Worm (Caenorhabditis elegans): ENCODE measurements around the gene F46G10.2.

The F46G10.2 gene

DNA sequence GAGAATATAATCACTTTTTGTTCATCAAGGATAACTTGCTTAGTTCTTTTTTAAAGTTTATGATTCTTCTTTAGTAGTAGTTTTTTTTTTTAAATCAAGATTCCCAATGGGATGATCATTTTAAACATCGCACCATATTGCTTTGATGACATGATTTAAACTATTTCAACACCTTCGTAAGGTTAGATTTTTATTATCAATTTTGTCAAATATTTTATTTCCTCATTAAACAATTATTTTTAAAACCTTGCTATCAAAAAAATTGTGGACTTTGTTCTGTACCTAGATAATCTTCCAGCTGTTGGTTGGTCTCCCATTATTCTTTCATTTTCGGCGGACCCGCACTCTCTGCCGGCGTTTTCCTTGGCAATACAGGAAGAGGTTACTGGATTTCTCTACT lies 8.6 kb downstream of the F46G10.2 start, which contains the start of gene sir-2.3:
Gene sir-2.3, plus strand, starts transcription at position 301 of the 400 bp plus-strand sequence.
- TF ChIP-seq ref-1 (GFP tag; conservative IDR thresholded peaks at IDR 0.05), result no peak
- no peak for TF ChIP-seq ztf-29 (GFP tag; IDR thresholded peaks at IDR 0.05)
- TF ChIP-seq tab-1 (GFP tag; IDR thresholded peaks at IDR 0.05), result no peak

DNA sequence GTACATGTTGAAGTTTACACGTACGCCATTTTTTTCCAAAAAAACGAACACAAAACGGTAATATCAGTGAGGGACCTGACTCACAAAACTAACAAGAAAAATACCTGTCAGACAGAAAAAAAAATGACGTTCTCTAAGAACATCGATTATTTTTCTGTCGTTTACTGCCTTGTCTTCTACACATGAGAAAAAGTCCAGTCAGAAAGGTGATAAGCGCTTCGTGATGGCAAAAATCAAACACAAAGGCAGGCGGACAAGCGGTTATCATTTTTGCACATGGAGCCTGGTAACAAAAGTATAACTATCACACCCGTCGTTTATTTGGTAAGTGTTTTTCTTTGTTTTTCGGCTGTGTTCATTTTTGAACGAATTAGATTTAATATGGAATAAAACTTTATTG lies 11.1 kb downstream of the F46G10.2 start, which contains the start of gene F46G10.4:
Gene F46G10.4, plus strand, starts transcription at position 212 of the 400 bp plus-strand sequence.
- TF ChIP-seq tab-1 (GFP tag; IDR thresholded peaks at IDR 0.05) (no peak), ztf-23 (GFP tag; IDR thresholded peaks at IDR 0.05) (no peak), ztf-29 (GFP tag; IDR thresholded peaks at IDR 0.05) (no peak), klf-2 (GFP tag; conservative IDR thresholded peaks at IDR 0.05) (no peak), T22C8.4 (GFP tag; IDR thresholded peaks at IDR 0.05) (no peak), med-1 (GFP tag; optimal IDR thresholded peaks at IDR 0.05; ENCODE audit: insufficient read depth) (no peak), cog-1 (tag; optimal IDR thresholded peaks at IDR 0.05) (no peak), flt-1 (GFP tag; IDR thresholded peaks at IDR 0.05) (no peak), ref-1 (GFP tag; conservative IDR thresholded peaks at IDR 0.05) (no peak)

ce11 chrX:13337000-13337399 lies 14.2 kb downstream of the F46G10.2 start:
- no peak for TF ChIP-seq ref-1 (GFP tag; conservative IDR thresholded peaks at IDR 0.05)
- no peak for TF ChIP-seq ztf-29 (GFP tag; IDR thresholded peaks at IDR 0.05)
- TF ChIP-seq cog-1 (tag; optimal IDR thresholded peaks at IDR 0.05), result no peak
- TF ChIP-seq T22C8.4 (GFP tag; IDR thresholded peaks at IDR 0.05), result no peak
- no peak for TF ChIP-seq med-1 (GFP tag; optimal IDR thresholded peaks at IDR 0.05; ENCODE audit: insufficient read depth)
- no peak for TF ChIP-seq flt-1 (GFP tag; IDR thresholded peaks at IDR 0.05)
- no peak for TF ChIP-seq ztf-23 (GFP tag; IDR thresholded peaks at IDR 0.05)
- no peak for TF ChIP-seq klf-2 (GFP tag; conservative IDR thresholded peaks at IDR 0.05)
- no peak for TF ChIP-seq tab-1 (GFP tag; IDR thresholded peaks at IDR 0.05)

ce11 chrX:13337728-13338127 lies 15.0 kb downstream of the F46G10.2 start, which contains the start of gene ptr-24:
ptr-24 (plus strand) TSS chrX:13338028.
- TF ChIP-seq ztf-23 (GFP tag; IDR thresholded peaks at IDR 0.05), result no peak
- no peak for TF ChIP-seq ref-1 (GFP tag; conservative IDR thresholded peaks at IDR 0.05)
- TF ChIP-seq T22C8.4 (GFP tag; IDR thresholded peaks at IDR 0.05), result no peak
- no peak for TF ChIP-seq tab-1 (GFP tag; IDR thresholded peaks at IDR 0.05)
- TF ChIP-seq klf-2 (GFP tag; conservative IDR thresholded peaks at IDR 0.05), result no peak
- TF ChIP-seq flt-1 (GFP tag; IDR thresholded peaks at IDR 0.05), result no peak
- TF ChIP-seq ztf-29 (GFP tag; IDR thresholded peaks at IDR 0.05), result no peak
- TF ChIP-seq cog-1 (tag; optimal IDR thresholded peaks at IDR 0.05), result no peak
- no peak for TF ChIP-seq med-1 (GFP tag; optimal IDR thresholded peaks at IDR 0.05; ENCODE audit: insufficient read depth)

- TF ChIP-seq ref-1 (GFP tag; conservative IDR thresholded peaks at IDR 0.05), result no peak
Measured at ce11 chrX:13339029-13339626, 16.4 kb downstream of the F46G10.2 start.

DNA sequence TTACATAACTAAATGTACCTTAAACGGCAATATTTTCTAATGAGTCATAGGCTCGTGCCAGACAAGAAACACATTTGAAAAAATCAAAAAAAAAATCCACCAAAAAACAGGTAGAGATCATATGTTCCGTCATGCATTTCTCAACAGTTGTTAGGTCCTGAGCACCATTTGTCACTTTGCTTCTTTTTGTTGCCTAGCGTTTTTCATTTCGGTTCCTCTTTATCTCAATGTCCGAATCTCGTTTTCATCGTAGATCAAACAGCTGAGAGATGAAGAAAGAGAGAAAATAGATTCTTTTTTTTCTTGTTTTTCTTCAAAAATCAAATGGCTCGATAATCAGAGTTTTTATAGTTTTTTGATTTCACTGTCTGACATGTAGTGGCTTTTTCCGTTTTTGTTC lies 18.2 kb downstream of the F46G10.2 start:
- TF ChIP-seq cog-1 (tag; optimal IDR thresholded peaks at IDR 0.05) (no peak), ref-1 (GFP tag; conservative IDR thresholded peaks at IDR 0.05) (no peak), T22C8.4 (GFP tag; IDR thresholded peaks at IDR 0.05) (no peak), flt-1 (GFP tag; IDR thresholded peaks at IDR 0.05) (no peak), ztf-23 (GFP tag; IDR thresholded peaks at IDR 0.05) (no peak), med-1 (GFP tag; optimal IDR thresholded peaks at IDR 0.05; ENCODE audit: insufficient read depth) (no peak), tab-1 (GFP tag; IDR thresholded peaks at IDR 0.05) (no peak), ztf-29 (GFP tag; IDR thresholded peaks at IDR 0.05) (no peak), klf-2 (GFP tag; conservative IDR thresholded peaks at IDR 0.05) (no peak)

ce11 chrX:13341853-13342252 lies 19.1 kb downstream of the F46G10.2 start:
- no peak for TF ChIP-seq T22C8.4 (GFP tag; IDR thresholded peaks at IDR 0.05)
- TF ChIP-seq flt-1 (GFP tag; IDR thresholded peaks at IDR 0.05), result no peak
- TF ChIP-seq ztf-29 (GFP tag; IDR thresholded peaks at IDR 0.05), result no peak
- TF ChIP-seq klf-2 (GFP tag; conservative IDR thresholded peaks at IDR 0.05), result no peak
- TF ChIP-seq cog-1 (tag; optimal IDR thresholded peaks at IDR 0.05), result no peak
- TF ChIP-seq ztf-23 (GFP tag; IDR thresholded peaks at IDR 0.05), result no peak
- no peak for TF ChIP-seq med-1 (GFP tag; optimal IDR thresholded peaks at IDR 0.05; ENCODE audit: insufficient read depth)
- no peak for TF ChIP-seq ref-1 (GFP tag; conservative IDR thresholded peaks at IDR 0.05)
- no peak for TF ChIP-seq tab-1 (GFP tag; IDR thresholded peaks at IDR 0.05)

ce11 chrX:13347251-13347650 lies 24.5 kb downstream of the F46G10.2 start:
- TF ChIP-seq klf-2 (GFP tag; conservative IDR thresholded peaks at IDR 0.05) (no peak), med-1 (GFP tag; optimal IDR thresholded peaks at IDR 0.05; ENCODE audit: insufficient read depth) (no peak), ref-1 (GFP tag; conservative IDR thresholded peaks at IDR 0.05) (no peak), ztf-23 (GFP tag; IDR thresholded peaks at IDR 0.05) (no peak), T22C8.4 (GFP tag; IDR thresholded peaks at IDR 0.05) (no peak), flt-1 (GFP tag; IDR thresholded peaks at IDR 0.05) (no peak), ztf-29 (GFP tag; IDR thresholded peaks at IDR 0.05) (no peak), cog-1 (tag; optimal IDR thresholded peaks at IDR 0.05) (no peak)

- no peak for TF ChIP-seq flt-1 (GFP tag; IDR thresholded peaks at IDR 0.05)
- TF ChIP-seq klf-2 (GFP tag; conservative IDR thresholded peaks at IDR 0.05), result no peak
- TF ChIP-seq T22C8.4 (GFP tag; IDR thresholded peaks at IDR 0.05), result no peak
- TF ChIP-seq ztf-23 (GFP tag; IDR thresholded peaks at IDR 0.05), result no peak
- no peak for TF ChIP-seq ztf-29 (GFP tag; IDR thresholded peaks at IDR 0.05)
- TF ChIP-seq tab-1 (GFP tag; IDR thresholded peaks at IDR 0.05), result no peak
- no peak for TF ChIP-seq cog-1 (tag; optimal IDR thresholded peaks at IDR 0.05)
- no peak for TF ChIP-seq med-1 (GFP tag; optimal IDR thresholded peaks at IDR 0.05; ENCODE audit: insufficient read depth)
- no peak for TF ChIP-seq ref-1 (GFP tag; conservative IDR thresholded peaks at IDR 0.05)
Measured at ce11 chrX:13348417-13348816, 25.7 kb downstream of the F46G10.2 start.

Data from whole organism, midembryonic.